Fruit fly (Drosophila melanogaster) ovary, adult (tissue): ENCODE data around the gene RpS30.

Source experiments
- CG17801 ChIP-seq: fragments of 200-800 bp; optimal IDR thresholded peaks from 2 replicates; lab custom pipeline; 2019; ENCODE audit warnings: missing biosample characterization, mild to moderate bottlenecking, missing genetic modification characterization, moderate library complexity; ENCODE audit not compliant: partially characterized antibody

The RpS30 gene

DNA sequence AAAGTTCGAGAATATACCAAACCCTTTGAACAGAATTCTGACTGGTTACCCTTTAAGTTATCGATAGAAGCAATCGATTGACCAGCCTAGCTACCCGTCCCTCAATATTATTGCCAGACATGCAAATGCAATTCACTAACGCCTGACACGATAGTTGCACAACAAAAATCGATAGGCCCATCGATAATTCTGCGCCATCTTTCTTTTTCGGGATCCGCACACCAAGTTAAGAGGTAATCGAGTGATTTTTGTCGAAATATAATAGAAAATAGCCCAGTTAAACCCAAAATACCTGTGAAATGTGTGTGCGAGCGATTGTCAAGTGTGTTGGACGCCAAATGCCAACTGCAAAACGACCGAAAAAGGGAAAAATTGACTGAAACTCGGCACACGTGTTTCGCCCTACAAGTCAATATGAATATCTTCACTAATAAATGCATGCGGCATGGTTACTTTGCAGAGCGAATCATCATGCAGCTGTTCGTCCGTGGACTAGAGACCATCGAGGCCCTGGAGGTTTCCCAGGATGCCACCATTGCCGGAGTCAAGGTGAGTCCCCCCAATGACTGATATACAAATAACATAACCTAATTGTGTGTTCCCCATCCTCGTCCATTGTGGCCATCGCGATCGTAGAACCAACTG, at the start of gene RpS30:
RpS30 (plus strand) TSS at position 122 of the 645 bp plus-strand sequence.
- peak; percentile 72 for TF ChIP-seq CG17801 (GFP tag; lab: Kevin White, UChicago)

DNA sequence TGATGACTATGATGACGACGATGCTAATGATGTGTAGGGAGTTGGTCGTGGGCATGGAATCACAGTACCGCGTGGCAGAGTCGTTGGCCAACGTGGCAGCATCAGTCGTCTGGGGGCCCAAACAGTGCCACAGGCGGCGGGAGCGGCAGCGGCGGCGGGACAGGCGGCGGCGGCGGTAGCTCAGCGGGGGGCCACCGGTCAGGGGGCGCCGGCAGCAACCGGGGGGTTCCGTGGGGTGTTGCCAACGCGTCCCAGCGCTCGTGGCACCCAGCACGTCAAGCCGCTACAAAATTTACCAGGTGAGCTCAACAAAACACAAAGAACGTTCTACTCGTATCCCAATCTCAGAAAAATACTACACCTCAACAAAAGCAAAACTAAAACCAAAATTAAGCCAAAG, 48.1 kb upstream of the RpS30 start:
- TF ChIP-seq CG17801 (GFP tag; lab: Kevin White, UChicago), result no peak

DNA sequence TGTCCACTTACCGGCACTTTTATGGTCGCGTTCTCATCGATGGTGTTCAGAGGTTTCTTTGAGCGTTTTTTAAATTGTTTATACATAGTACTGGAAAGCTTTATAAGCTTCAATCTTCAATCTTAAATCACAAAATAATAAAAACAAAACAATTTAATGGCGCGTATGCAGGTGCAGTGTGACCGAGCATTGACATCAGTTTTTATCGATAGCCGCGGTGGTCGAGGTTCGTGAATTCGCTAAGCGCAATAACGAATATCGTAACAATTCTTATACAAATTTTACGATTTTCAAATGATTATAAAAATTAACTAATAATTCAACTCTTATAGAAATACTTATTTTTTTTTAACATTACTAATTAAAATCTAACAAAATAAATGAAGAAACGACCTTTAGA, 34.3 kb upstream of the RpS30 start, which contains the start of gene Fancd2:
Fancd2 (minus strand) TSS at position 183 of the 400 bp plus-strand sequence.
- no peak for TF ChIP-seq CG17801 (GFP tag; lab: Kevin White, UChicago)

DNA sequence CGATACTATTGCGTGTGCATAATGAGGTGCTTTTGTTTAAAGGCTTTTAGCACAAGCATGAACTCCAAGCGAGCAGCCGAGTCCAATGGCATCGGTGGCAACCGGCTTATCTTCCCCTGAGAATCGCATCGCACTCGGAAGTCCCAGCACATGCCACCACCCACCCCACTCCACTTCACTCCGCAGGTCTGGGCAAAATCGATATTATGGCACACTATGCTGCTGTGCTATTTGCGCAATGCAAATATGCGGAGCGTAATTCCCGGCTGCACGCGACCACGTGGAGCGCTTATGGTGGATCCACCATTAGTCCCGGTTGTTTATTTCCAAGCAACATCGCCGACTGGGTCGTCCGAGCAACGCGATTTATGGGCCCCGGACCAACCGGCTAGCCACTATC, 32.1 kb upstream of the RpS30 start:
- TF ChIP-seq CG17801 (GFP tag; lab: Kevin White, UChicago), result no peak

DNA sequence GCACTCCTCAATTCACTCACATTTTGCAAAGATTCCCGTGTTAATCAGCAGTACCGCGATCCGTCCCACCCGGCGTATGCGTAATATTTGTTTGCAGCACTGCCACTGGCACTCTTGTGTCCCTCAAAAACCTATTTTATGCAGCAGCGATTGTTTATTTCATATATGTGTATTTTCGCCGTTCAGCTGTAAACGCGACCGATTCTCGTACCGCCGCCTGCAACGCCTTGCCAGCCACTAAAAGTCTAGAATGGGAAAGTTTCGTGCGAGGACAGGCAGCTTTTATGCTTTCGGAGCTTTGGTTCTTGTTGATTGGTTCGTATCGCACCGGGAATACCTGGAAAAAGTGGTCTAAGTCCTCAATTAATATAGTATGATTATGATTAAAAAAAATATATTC, 31.6 kb upstream of the RpS30 start, which contains the start of gene CG17270:
CG17270 (minus strand) TSS at position 241 of the 400 bp plus-strand sequence.
- no peak for TF ChIP-seq CG17801 (GFP tag; lab: Kevin White, UChicago)

DNA sequence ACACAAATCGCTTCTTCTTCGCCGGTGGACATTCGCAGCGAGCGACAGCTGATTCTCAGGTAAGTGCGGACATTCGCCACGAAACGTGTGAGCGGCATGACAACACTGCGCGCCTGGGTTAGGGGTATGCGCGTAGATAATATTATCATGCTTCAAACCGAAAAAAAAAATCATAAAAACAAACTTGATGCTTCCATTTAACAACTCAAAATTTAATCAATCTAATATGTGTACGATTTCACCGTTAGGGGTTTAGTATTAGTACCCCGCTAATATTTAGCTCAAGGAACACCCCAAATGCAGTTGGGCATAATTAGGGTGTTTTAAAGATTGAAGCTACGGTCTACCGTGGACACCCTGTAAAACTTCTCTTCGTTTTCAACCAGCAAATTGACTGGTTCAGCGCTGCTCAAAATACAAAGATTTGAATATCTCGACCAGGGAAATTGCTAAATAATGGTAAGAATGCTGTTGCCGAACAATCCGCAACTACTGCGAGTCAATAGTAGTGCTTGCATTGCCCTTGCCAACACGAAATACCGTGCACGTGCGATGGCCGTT, 28.4 kb upstream of the RpS30 start, which contains the start of the genes CG17271 and RpS20:
CG17271 (minus strand) TSS at position 34 of the 561 bp plus-strand sequence.
RpS20 (plus strand) TSS at position 367 of the 561 bp plus-strand sequence.
- TF ChIP-seq CG17801 (GFP tag; lab: Kevin White, UChicago), result peak; percentile 18

DNA sequence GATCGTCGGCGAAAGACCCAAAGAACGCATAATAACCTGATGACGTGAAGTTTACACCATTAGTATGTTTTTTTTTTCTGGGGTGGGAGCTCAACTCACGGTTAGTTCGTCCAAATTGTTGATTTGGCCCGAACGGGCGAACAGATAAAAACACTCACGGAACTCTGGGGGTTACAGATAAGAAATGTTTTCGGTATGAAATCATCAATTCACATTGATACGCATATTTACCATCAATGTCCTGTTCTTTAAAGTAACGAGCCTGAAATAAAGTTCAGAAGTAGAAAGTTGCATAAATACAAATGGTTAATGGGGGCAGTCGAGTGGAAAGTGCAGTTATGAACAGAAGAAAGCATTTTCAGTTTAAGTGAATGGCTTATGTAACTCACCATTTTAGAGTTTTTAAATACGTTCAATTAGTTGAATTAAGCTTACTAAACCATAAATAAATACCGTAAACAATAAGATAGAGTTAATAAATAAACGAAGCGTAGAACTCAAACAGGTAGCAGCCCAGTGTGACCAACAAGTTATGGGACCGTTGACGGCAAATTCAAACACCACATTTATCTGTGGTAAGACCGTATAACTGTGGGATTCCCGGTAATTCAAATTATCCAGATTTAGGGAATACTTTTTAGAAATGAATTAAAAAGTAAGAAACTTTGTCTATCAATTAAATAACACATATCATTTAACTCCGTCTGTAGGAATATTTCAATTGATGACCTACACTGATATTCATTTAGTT, 26.4 kb upstream of the RpS30 start, which contains the start of gene CG17272:
CG17272 (minus strand) TSS at position 536 of the 751 bp plus-strand sequence.
- TF ChIP-seq CG17801 (GFP tag; lab: Kevin White, UChicago), result peak; percentile 24

DNA sequence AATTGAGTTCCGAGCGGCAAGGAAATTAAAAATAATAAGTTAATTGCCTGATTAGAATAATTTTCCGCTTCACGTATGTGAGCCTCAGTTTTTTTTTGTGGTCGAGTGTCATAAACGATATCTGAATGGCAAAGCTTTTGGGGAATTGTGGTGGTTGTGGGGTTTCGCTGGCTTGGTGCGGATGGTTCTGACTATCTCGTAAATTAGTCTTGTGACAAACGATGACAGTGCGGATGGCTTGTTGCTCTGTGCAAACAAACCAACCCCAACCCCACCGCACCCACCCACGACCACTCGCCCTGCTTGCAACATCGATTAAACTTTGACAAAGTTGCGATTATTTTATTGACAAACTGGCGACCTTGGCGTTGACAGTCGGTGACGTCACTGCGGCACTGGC, 23.4 kb upstream of the RpS30 start:
- TF ChIP-seq CG17801 (GFP tag; lab: Kevin White, UChicago), result no peak

DNA sequence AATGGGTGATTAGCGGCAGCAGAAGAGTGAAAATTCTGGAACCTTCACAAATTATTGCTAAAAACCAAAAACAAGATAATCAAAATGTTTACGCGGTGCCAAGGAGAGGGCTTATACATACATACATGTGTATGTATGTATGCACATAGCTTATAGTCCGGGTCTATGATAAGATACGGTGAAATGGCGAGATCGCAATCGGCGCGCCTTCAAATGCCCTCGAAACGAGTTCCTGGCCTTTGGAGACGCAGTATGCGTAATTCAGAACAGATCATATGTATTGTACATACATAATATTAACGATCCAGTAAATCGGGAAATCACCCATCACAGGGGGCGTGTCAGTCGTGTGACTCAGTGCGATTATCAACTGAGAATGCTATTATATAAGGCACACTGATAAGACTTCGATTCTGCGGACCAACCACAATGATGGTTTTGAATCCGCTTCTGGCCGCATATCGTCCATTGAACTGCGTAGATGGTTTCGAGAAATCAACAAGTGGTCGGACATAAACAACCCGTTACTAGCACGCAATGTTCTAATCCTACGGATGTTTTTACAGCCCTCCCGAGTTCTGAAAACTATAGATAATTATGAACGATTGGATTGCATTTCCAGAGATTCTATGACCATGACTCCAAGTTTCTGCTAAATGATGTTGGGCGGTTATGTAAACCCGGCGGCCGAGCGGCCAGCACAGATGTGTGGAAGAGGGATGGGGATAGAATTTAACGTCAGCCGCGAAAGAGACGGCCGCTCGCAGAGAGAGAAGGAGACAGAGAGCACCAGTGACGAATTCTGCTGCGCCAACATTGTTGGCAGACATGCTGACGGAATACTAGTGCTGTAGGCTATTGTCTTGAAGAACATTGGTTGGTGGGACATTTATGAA, 21.5 kb upstream of the RpS30 start:
- peak; percentile 7 for TF ChIP-seq CG17801 (GFP tag; lab: Kevin White, UChicago)

DNA sequence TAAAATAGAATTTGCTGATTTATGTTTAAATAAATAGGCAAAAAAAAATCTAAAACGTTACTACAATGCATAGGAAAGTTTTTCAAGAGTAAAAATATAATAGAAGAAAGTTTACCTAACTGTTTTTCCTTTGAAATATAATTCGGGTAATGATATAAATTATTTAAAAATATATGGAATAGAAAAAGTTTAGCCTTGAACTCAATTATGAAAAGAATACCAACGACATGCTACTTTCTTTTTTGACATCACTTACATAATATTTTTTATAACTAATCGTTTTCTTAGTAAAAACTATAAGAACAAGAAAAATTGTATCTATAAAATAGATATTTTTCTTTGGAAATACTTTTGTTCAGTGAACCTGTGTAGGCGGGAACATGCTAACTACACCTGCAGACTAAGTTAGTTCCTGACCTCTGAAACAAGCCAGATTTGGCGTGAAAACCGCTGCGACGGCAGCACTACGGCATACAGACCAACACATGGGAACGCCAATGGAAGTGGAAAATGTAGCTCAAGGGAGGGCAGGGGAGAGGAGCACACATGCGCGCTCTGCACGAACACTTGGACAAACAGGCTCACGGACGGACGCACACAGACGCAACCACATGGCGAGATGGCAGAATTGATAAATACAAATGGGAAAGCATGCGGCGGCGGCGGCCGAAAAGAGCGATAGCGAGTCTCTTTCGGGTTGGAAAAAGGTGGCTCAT, 20.7 kb upstream of the RpS30 start:
- TF ChIP-seq CG17801 (GFP tag; lab: Kevin White, UChicago), result no peak

DNA sequence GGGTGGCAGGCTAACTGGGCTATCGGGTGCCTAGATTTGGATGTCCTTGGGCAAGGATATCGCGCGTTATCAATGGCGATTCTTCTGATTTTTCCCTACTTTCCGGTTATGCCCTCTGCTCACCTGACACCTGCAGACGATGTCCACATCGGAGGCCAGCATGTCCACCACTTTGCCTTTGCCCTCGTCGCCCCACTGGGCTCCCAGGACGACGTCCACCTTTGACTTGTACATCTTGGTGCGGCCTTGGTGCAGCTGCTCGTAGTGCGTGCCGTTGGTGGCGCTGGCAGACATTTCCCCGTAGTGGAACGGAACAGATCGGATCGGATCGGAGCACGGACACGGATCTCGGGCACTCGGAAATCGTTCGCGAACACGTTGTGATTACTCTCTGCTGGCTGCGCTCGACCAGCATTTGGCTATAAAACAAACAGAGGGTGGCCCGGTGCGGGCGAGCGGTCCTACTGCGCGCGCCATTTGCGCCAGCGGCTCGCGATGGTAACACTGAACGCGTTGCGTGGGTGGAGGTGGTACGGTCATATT, 20.1 kb upstream of the RpS30 start, which contains the start of gene Adss:
Adss (minus strand) TSS at position 428 of the 543 bp plus-strand sequence.
- TF ChIP-seq CG17801 (GFP tag; lab: Kevin White, UChicago), result peak; percentile 58

DNA sequence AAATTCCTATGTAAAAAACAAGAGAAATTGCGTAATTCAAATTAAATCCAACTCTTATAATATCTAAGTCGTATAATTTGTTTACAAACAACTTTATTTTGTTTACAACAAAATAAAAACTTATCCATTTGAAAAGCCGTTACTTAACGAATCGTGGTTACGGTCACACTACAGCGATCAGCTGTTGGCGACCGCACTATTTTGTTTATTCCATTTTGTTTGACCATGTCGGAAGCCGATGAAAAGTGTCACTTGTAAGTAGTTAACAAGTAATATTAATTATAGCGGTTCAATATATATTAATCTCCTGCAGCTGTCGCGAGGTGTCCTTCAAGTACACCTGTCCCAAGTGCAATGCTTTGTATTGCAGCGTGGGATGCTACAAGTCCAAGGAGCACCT, 19.4 kb upstream of the RpS30 start, which contains the start of gene CG31223:
CG31223 (plus strand) TSS at position 165 of the 400 bp plus-strand sequence.
- TF ChIP-seq CG17801 (GFP tag; lab: Kevin White, UChicago), result no peak
